Fruit fly (Drosophila melanogaster): ENCODE measurements around the gene CG6999.

DNA sequence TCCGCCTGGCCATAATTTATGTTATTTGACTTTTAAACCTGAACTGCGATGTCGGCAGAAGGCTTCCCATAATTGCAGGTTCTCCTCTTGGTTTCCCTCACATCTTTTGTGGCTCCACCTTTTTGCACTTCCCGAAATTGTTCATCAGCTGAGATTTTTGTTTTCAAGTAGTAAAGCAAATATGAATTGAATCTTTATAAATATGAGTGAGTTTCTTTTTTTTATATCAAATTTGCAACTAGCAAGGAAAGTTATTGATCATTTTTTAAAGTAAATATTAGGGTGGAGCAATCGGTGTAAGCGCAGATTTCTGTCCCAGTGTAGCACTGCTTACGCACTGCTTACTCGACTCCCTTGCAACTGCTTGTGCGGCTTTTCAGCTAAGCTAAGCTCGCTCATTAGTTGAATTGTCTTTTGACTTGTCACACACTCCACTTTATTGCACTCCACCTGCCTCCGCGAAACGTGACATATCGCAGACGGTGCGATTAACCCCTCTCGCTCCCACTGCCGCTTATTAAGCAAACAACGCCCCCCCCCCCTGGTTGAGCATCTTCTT lies 41.7 kb upstream of the CG6999 start:
- no peak for TF ChIP-seq Mrtf (GFP tag; IDR thresholded peaks at IDR 0.05)
- no peak for TF ChIP-seq CG33213 (GFP tag; optimal IDR thresholded peaks at IDR 0.05)
- no peak for TF ChIP-seq br (optimal IDR thresholded peaks at IDR 0.05)
- no peak for TF ChIP-seq h (optimal IDR thresholded peaks at IDR 0.05)
- TF ChIP-seq CG8388 (GFP tag; optimal IDR thresholded peaks at IDR 0.05): no peak
- TF ChIP-seq psq (GFP tag; optimal IDR thresholded peaks at IDR 0.05): no peak
- TF ChIP-seq prd (optimal IDR thresholded peaks at IDR 0.05): no peak
- no peak for TF ChIP-seq prd (GFP tag; IDR thresholded peaks at IDR 0.05)
- no peak for TF ChIP-seq nerfin-2 (GFP tag; IDR thresholded peaks at IDR 0.05; ENCODE audit: partially characterized antibody)
- no peak for TF ChIP-seq inv (GFP tag; IDR thresholded peaks at IDR 0.05; ENCODE audit: partially characterized antibody)
- TF ChIP-seq CG8359 (GFP tag; optimal IDR thresholded peaks at IDR 0.05; ENCODE audit: borderline replicate concordance): no peak
- no peak for TF ChIP-seq CG10274 (GFP tag; optimal IDR thresholded peaks at IDR 0.05)

All from whole organism, embryonic.